Fruit fly (Drosophila melanogaster): Measurements from ENCODE around the gene elg1.

Gene elg1

DNA sequence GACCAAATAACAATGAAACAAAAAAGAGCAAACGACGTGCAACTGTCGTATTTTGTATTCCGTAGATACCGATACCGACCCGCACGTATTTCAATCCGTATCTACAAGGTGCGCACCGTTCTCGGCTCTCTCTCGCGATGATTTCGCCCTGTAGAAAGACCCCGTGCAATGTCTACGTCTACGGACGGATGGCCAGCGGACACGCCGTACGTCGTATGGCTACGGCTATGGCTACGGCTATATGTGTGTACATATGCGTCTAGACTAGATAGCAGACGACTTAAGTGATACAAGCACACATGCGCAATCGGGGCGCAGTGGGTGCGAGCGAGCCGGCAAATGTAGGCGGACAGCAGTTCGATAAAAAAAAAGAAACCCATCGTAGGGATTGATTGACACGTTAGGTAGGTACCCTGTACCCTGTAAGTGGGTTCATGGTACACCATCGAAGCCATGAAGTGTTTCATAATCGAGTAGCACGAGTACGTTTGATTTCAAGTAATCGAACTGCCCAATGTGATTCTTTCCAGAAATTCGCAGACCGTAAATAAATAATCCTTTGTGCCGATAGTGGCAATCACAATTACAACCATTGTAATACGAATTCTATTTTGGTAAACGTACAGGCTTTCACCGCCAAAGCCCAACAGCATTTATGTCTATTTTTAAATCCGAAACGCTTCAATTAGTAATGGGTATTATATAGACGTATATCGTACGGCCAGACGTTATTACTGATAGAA, 17.8 kb downstream of the elg1 start (continued):
- TF ChIP-seq CG9876 (GFP tag; optimal IDR thresholded peaks at IDR 0.05) (no peak), CG32532 (GFP tag; IDR thresholded peaks at IDR 0.05) (peak; percentile 37), GATAe (GFP tag; conservative IDR thresholded peaks at IDR 0.05) (peak; percentile 36), HmgZ (tag; optimal IDR thresholded peaks at IDR 0.05) (no peak), CG3281 (GFP tag; optimal IDR thresholded peaks at IDR 0.05) (peak; percentile 8), CG17568 (GFP tag; optimal IDR thresholded peaks at IDR 0.05) (no peak), CG7987 (GFP tag; optimal IDR thresholded peaks at IDR 0.05) (peak; percentile 11), CG7271 (tag; optimal IDR thresholded peaks at IDR 0.05) (no peak), CG8089 (GFP tag; optimal IDR thresholded peaks at IDR 0.05) (no peak), Lhr (GFP tag; optimal IDR thresholded peaks at IDR 0.05) (no peak), CG4328 (GFP tag; optimal IDR thresholded peaks at IDR 0.05) (peak; percentile 27), slbo (GFP tag; IDR thresholded peaks at IDR 0.05) (0 out of 2 replicates have a peak, but pooled peaks have one; percentile 24), BtbVII (GFP tag; optimal IDR thresholded peaks at IDR 0.05) (peak; percentile 24), CG7556 (GFP tag; optimal IDR thresholded peaks at IDR 0.05) (peak; percentile 52), ftz-f1 (GFP tag; optimal IDR thresholded peaks at IDR 0.05) (peak; percentile 30), CG12942 (GFP tag; optimal IDR thresholded peaks at IDR 0.05) (no peak), Hmr (GFP tag; optimal IDR thresholded peaks at IDR 0.05) (peak; percentile 33), CG10147 (GFP tag; optimal IDR thresholded peaks at IDR 0.05) (peak; percentile 43), CG12071 (GFP tag; optimal IDR thresholded peaks at IDR 0.05) (no peak), CG9817 (tag; optimal IDR thresholded peaks at IDR 0.05) (no peak), org-1 (GFP tag; optimal IDR thresholded peaks at IDR 0.05) (peak; percentile 33), dysf (GFP tag; IDR thresholded peaks at IDR 0.05) (peak; percentile 52; the same call in 2 of the 3 replicates), CG9215 (GFP tag; IDR thresholded peaks at IDR 0.05) (peak; percentile 38; the same call in 1 of the 2 replicates), fd3F (GFP tag; optimal IDR thresholded peaks at IDR 0.05) (no peak), Bteb2 (GFP tag; optimal IDR thresholded peaks at IDR 0.05) (peak; percentile 16), CG6765 (GFP tag; optimal IDR thresholded peaks at IDR 0.05) (peak; percentile 21), MBD-R2 (GFP tag; IDR thresholded peaks at IDR 0.05) (0 out of 2 replicates have a peak, but pooled peaks have one; percentile 8), fu2 (GFP tag; optimal IDR thresholded peaks at IDR 0.05) (peak; percentile 32), CG13296 (GFP tag; optimal IDR thresholded peaks at IDR 0.05) (no peak), TFAM (GFP tag; optimal IDR thresholded peaks at IDR 0.05) (no peak), D19B (GFP tag; optimal IDR thresholded peaks at IDR 0.05) (peak; percentile 98), CG1603 (tag; optimal IDR thresholded peaks at IDR 0.05) (peak; percentile 15), pum (GFP tag; optimal IDR thresholded peaks at IDR 0.05) (no peak), CG15269 (tag; optimal IDR thresholded peaks at IDR 0.05) (peak; percentile 63), Med (GFP tag) (peak; percentile 94), CG13424 (tag; optimal IDR thresholded peaks at IDR 0.05) (peak; percentile 24), Rfx (GFP tag; IDR thresholded peaks at IDR 0.05) (peak; percentile 48; the same call in 1 of the 2 replicates), gsb (GFP tag; IDR thresholded peaks at IDR 0.05) (0 out of 2 replicates have a peak, but pooled peaks have one; percentile 11), Myb (GFP tag; optimal IDR thresholded peaks at IDR 0.05) (no peak), scrt (GFP tag; optimal IDR thresholded peaks at IDR 0.05) (no peak), fd96Cb (tag; optimal IDR thresholded peaks at IDR 0.05) (peak; percentile 10), CG15479 (GFP tag; optimal IDR thresholded peaks at IDR 0.05) (peak; percentile 23), az2 (GFP tag; optimal IDR thresholded peaks at IDR 0.05) (no peak), tgo (GFP tag; IDR thresholded peaks at IDR 0.05) (no peak), CG31224 (GFP tag; IDR thresholded peaks at IDR 0.05) (peak; percentile 37; the same call in 1 of the 2 replicates), CG1832 (GFP tag; optimal IDR thresholded peaks at IDR 0.05) (peak; percentile 36), CG8924 (tag; optimal IDR thresholded peaks at IDR 0.05) (peak; percentile 23), Ptx1 (GFP tag; IDR thresholded peaks at IDR 0.05) (peak; percentile 35; the same call in 1 of the 2 replicates), Chrac-16 (GFP tag; optimal IDR thresholded peaks at IDR 0.05) (peak; percentile 34)
